Worm (Caenorhabditis elegans) whole organism, L1 larva: ENCODE results near the gene clec-145.

ENCODE experiments used
- F16B12.6 ChIP-seq: fragments of 150-350 bp; optimal IDR thresholded peaks from 2 replicates; lab custom pipeline; 2014; ENCODE audit warnings: missing biosample characterization, missing genetic modification characterization
- alr-1 ChIP-seq: fragments of 200-800 bp; sonication (Bioruptor generic); optimal IDR thresholded peaks from 2 replicates; lab custom pipeline; 2018; ENCODE audit warnings: borderline replicate concordance, mild to moderate bottlenecking, missing genetic modification characterization, missing compliant biosample characterization
- aly-2 ChIP-seq: fragments of 150-350 bp; optimal IDR thresholded peaks from 2 replicates; lab custom pipeline; 2014; ENCODE audit warnings: missing biosample characterization, missing genetic modification characterization
- ces-1 ChIP-seq: fragments of 150-350 bp; optimal IDR thresholded peaks from 2 replicates; lab custom pipeline; 2014; ENCODE audit warnings: missing biosample characterization, missing genetic modification reagents, missing genetic modification characterization
- jun-1 ChIP-seq: fragments of 150-350 bp; optimal IDR thresholded peaks from 2 replicates; lab custom pipeline; 2014; ENCODE audit warnings: missing biosample characterization, missing genetic modification reagents, missing genetic modification characterization
- mdl-1 ChIP-seq, 2 experiments: fragments of 150-350 bp; optimal IDR thresholded peaks; 2 replicates each; lab custom pipeline; 2014 to 2017; ENCODE audit warnings: missing biosample characterization in 2 of 2, missing genetic modification characterization in 2 of 2, inconsistent platforms in 1 of 2
- mep-1 ChIP-seq: fragments of 150-350 bp; optimal IDR thresholded peaks from 2 replicates; lab custom pipeline; 2014; ENCODE audit warnings: missing biosample characterization, missing genetic modification characterization
- nhr-237 ChIP-seq: fragments of 150-350 bp; optimal IDR thresholded peaks from 2 replicates; lab custom pipeline; 2014; ENCODE audit warnings: missing biosample characterization, missing genetic modification characterization
- pqm-1 ChIP-seq: sonication (generic microtip); optimal IDR thresholded peaks from 3 replicates; lab custom pipeline; 2017; ENCODE audit warnings: missing biosample characterization, missing genetic modification characterization
- snpc-4 ChIP-seq: fragments of 150-350 bp; optimal IDR thresholded peaks from 2 replicates; lab custom pipeline; 2014; ENCODE audit warnings: missing biosample characterization, missing genetic modification characterization
- unc-86 ChIP-seq: sonication (generic microtip); optimal IDR thresholded peaks from 2 replicates; lab custom pipeline; 2016; ENCODE audit warnings: missing genetic modification characterization, missing compliant biosample characterization
- ztf-11 ChIP-seq, 2 experiments: sonication (generic microtip); optimal IDR thresholded peaks; 2 replicates each; lab custom pipeline; 2016 to 2017; ENCODE audit warnings: missing genetic modification characterization in 2 of 2, missing biosample characterization in 1 of 2, missing compliant biosample characterization in 1 of 2

DNA sequence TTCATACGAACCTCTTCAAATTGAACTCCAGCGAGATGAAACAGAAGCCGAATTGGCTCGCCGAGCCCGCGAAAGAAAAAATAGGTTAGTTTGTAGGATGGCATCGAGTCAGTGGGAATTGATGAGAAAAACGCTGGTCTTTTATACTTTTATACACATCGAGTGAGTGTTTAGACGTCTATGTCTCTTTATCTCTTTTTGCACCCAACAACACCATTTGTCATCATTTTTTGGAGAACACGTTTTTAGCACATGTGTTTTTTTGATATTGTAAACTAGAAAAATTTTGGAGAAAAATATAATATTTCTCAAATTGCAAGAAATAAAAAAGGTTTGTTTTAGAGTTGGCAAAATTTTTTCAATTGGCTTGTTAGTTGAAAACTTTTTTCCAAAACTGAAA is 34.0 kb upstream of the clec-145 start, which contains the start of gene gst-16:
- TF ChIP-seq mep-1 (tag; lab: Kevin White, UChicago) (no peak), aly-2 (tag; lab: Kevin White, UChicago) (no peak), pqm-1 (tag; lab: Kevin White, UChicago) (no peak), jun-1 (tag; lab: Kevin White, UChicago) (no peak), snpc-4 (tag; lab: Kevin White, UChicago) (no peak), ztf-11 (tag; optimal IDR thresholded peaks at IDR 0.05; lab: Kevin White, UChicago) (no peak), alr-1 (no peak), F16B12.6 (tag; lab: Kevin White, UChicago) (no peak), unc-86 (no peak), nhr-237 (no peak), ces-1 (GFP tag; lab: Kevin White, UChicago) (no peak), mdl-1 (tag; optimal IDR thresholded peaks at IDR 0.05; lab: Kevin White, UChicago) (no peak)
